Worm (Caenorhabditis elegans): Measurements from ENCODE around the gene ZC395.11.

- TF ChIP-seq klf-2 (GFP tag; conservative IDR thresholded peaks at IDR 0.05) (no peak), ztf-29 (GFP tag; IDR thresholded peaks at IDR 0.05) (no peak), T22C8.4 (GFP tag; IDR thresholded peaks at IDR 0.05) (no peak), tab-1 (GFP tag; IDR thresholded peaks at IDR 0.05) (no peak)
Observed at ce11 chrIII:5321661-5322060, 35.6 kb upstream of the ZC395.11 start, which contains the start of gene F52C9.3.
